Worm (Caenorhabditis elegans) whole organism, L2 larva: Measurements from ENCODE around the gene F47G9.4.

Experiments used
- C34F6.9 ChIP-seq: fragments of 150-350 bp; optimal IDR thresholded peaks from 2 replicates; lab custom pipeline; 2014; ENCODE audit warnings: missing biosample characterization, missing genetic modification characterization
- F13H6.1 ChIP-seq: sonication (generic microtip); optimal IDR thresholded peaks from 2 replicates; lab custom pipeline; 2016; ENCODE audit warnings: missing genetic modification characterization, missing compliant biosample characterization
- R02D3.7 ChIP-seq: fragments of 150-350 bp; optimal IDR thresholded peaks from 2 replicates; lab custom pipeline; 2014; ENCODE audit warnings: missing biosample characterization, missing genetic modification characterization
- Y55F3AM.14 ChIP-seq: fragments of 200-800 bp; sonication (Bioruptor generic); optimal IDR thresholded peaks from 2 replicates; lab custom pipeline; 2018; ENCODE audit warnings: mild to moderate bottlenecking, missing genetic modification characterization, missing compliant biosample characterization
- ZK546.5 ChIP-seq: sonication (generic microtip); optimal IDR thresholded peaks from 2 replicates; lab custom pipeline; 2017; ENCODE audit warnings: missing biosample characterization, missing genetic modification characterization
- alr-1 ChIP-seq: fragments of 150-350 bp; optimal IDR thresholded peaks from 2 replicates; lab custom pipeline; 2014; ENCODE audit warnings: missing biosample characterization, missing genetic modification characterization
- aly-2 ChIP-seq: fragments of 150-350 bp; optimal IDR thresholded peaks from 2 replicates; lab custom pipeline; 2014; ENCODE audit warnings: missing biosample characterization, missing genetic modification characterization
- ama-1 ChIP-seq: fragments of 150-350 bp; optimal IDR thresholded peaks from 2 replicates; lab custom pipeline; 2018; ENCODE audit warnings: inconsistent platforms
- blmp-1 ChIP-seq: sonication (generic microtip); optimal IDR thresholded peaks from 2 replicates; lab custom pipeline; 2017; ENCODE audit warnings: missing genetic modification characterization, mild to moderate bottlenecking, missing compliant biosample characterization, antibody characterized with exemption, moderate library complexity; ENCODE audit not compliant: insufficient read depth
- ceh-16 ChIP-seq: fragments of 150-350 bp; optimal IDR thresholded peaks from 2 replicates; lab custom pipeline; 2014; ENCODE audit warnings: missing biosample characterization, missing genetic modification characterization
- ceh-82 ChIP-seq: fragments of 150-350 bp; optimal IDR thresholded peaks from 2 replicates; lab custom pipeline; 2014; ENCODE audit warnings: missing biosample characterization, missing genetic modification characterization
- crh-2 ChIP-seq: sonication (generic microtip); optimal IDR thresholded peaks from 2 replicates; lab custom pipeline; 2017; ENCODE audit warnings: missing biosample characterization, missing genetic modification characterization
- dmd-4 ChIP-seq: sonication (generic microtip); optimal IDR thresholded peaks from 2 replicates; lab custom pipeline; 2017; ENCODE audit warnings: missing biosample characterization, missing genetic modification characterization
- egl-27 ChIP-seq: sonication (generic microtip); optimal IDR thresholded peaks from 3 replicates; lab custom pipeline; 2017; ENCODE audit warnings: missing biosample characterization, missing genetic modification reagents, missing genetic modification characterization
- elt-3 ChIP-seq: sonication (generic microtip); optimal IDR thresholded peaks from 2 replicates; lab custom pipeline; 2017; ENCODE audit warnings: missing biosample characterization, missing genetic modification characterization
- fos-1 ChIP-seq: fragments of 150-350 bp; optimal IDR thresholded peaks from 2 replicates; lab custom pipeline; 2014; ENCODE audit warnings: missing biosample characterization, missing genetic modification characterization
- gmeb-1 ChIP-seq: fragments of 150-350 bp; optimal IDR thresholded peaks from 2 replicates; lab custom pipeline; 2014; ENCODE audit warnings: missing biosample characterization, missing genetic modification characterization
- lin-11 ChIP-seq: fragments of 150-350 bp; sonication (generic microtip); optimal IDR thresholded peaks from 2 replicates; lab custom pipeline; 2014; ENCODE audit warnings: missing biosample characterization, missing genetic modification characterization, inconsistent platforms, mixed read lengths
- lin-13 ChIP-seq: fragments of 150-350 bp; optimal IDR thresholded peaks from 2 replicates; lab custom pipeline; 2014; ENCODE audit warnings: missing biosample characterization, missing genetic modification reagents, missing genetic modification characterization
- lin-39 ChIP-seq: fragments of 150-350 bp; optimal IDR thresholded peaks from 2 replicates; lab custom pipeline; 2014; ENCODE audit warnings: missing biosample characterization, missing genetic modification reagents, missing genetic modification characterization
- lsy-2 ChIP-seq, 2 experiments: fragments of 150-350 bp in 1 of 2; sonication (generic microtip) in 1 of 2; optimal IDR thresholded peaks; 2 replicates each; lab custom pipeline; 2014 to 2017; ENCODE audit warnings: missing biosample characterization in 2 of 2, missing genetic modification characterization in 2 of 2
- mab-5 ChIP-seq: fragments of 150-350 bp; optimal IDR thresholded peaks from 2 replicates; lab custom pipeline; 2014; ENCODE audit warnings: missing biosample characterization, missing genetic modification characterization
- mbf-1 ChIP-seq: sonication (generic microtip); optimal IDR thresholded peaks from 2 replicates; lab custom pipeline; 2017; ENCODE audit warnings: missing biosample characterization, missing genetic modification characterization
- mdl-1 ChIP-seq, 2 experiments: fragments of 150-350 bp in 1 of 2; sonication (generic microtip) in 1 of 2; optimal IDR thresholded peaks; 2 replicates each; lab custom pipeline; 2017; ENCODE audit warnings: missing biosample characterization in 2 of 2, missing genetic modification characterization in 2 of 2
- nhr-11 ChIP-seq: fragments of 150-350 bp; optimal IDR thresholded peaks from 2 replicates; lab custom pipeline; 2014; ENCODE audit warnings: missing biosample characterization, missing genetic modification characterization
- nhr-12 ChIP-seq: fragments of 150-350 bp; optimal IDR thresholded peaks from 2 replicates; lab custom pipeline; 2014; ENCODE audit warnings: missing biosample characterization, missing genetic modification characterization
- nhr-129 ChIP-seq: fragments of 150-350 bp; optimal IDR thresholded peaks from 2 replicates; lab custom pipeline; 2014; ENCODE audit warnings: missing biosample characterization, missing genetic modification characterization
- nhr-21 ChIP-seq: fragments of 150-350 bp; optimal IDR thresholded peaks from 2 replicates; lab custom pipeline; 2014; ENCODE audit warnings: missing biosample characterization, missing genetic modification characterization
- nhr-23 ChIP-seq: fragments of 150-350 bp; optimal IDR thresholded peaks from 2 replicates; lab custom pipeline; 2014; ENCODE audit warnings: missing biosample characterization, missing genetic modification reagents, missing genetic modification characterization
- nhr-237 ChIP-seq: fragments of 150-350 bp; optimal IDR thresholded peaks from 2 replicates; lab custom pipeline; 2014; ENCODE audit warnings: missing biosample characterization, missing genetic modification characterization
- nhr-25 ChIP-seq: fragments of 150-350 bp; sonication (generic microtip); optimal IDR thresholded peaks from 3 replicates; lab custom pipeline; 2014; ENCODE audit warnings: missing biosample characterization, missing genetic modification characterization
- nhr-6 ChIP-seq: fragments of 150-350 bp; optimal IDR thresholded peaks from 2 replicates; lab custom pipeline; 2014; ENCODE audit warnings: missing biosample characterization, missing genetic modification characterization
- nhr-77 ChIP-seq: fragments of 150-350 bp; optimal IDR thresholded peaks from 2 replicates; lab custom pipeline; 2014; ENCODE audit warnings: missing biosample characterization, missing genetic modification characterization
- peb-1 ChIP-seq: fragments of 150-350 bp; optimal IDR thresholded peaks from 2 replicates; lab custom pipeline; 2014; ENCODE audit warnings: missing biosample characterization, missing genetic modification characterization
- sem-4 ChIP-seq: fragments of 150-350 bp; optimal IDR thresholded peaks from 2 replicates; lab custom pipeline; 2014; ENCODE audit warnings: missing biosample characterization, missing genetic modification reagents, missing genetic modification characterization
- skn-1 ChIP-seq: sonication (generic microtip); optimal IDR thresholded peaks from 2 replicates; lab custom pipeline; 2017; ENCODE audit warnings: missing biosample characterization, missing genetic modification characterization
- sma-3 ChIP-seq: sonication (generic microtip); optimal IDR thresholded peaks from 2 replicates; lab custom pipeline; 2016; ENCODE audit warnings: missing genetic modification reagents, missing genetic modification characterization, missing compliant biosample characterization
- sma-9 ChIP-seq, 2 experiments: fragments of 150-350 bp in 1 of 2; sonication (generic microtip) in 1 of 2; optimal IDR thresholded peaks; 2 replicates each; lab custom pipeline; 2014 to 2016; ENCODE audit warnings: missing genetic modification characterization in 2 of 2, mild to moderate bottlenecking in 1 of 2, missing biosample characterization in 1 of 2, missing compliant biosample characterization in 1 of 2, missing genetic modification reagents in 1 of 2, moderate library complexity in 1 of 2
- snpc-4 ChIP-seq: fragments of 150-350 bp; optimal IDR thresholded peaks from 2 replicates; lab custom pipeline; 2014; ENCODE audit warnings: missing biosample characterization, missing genetic modification characterization
- unc-39 ChIP-seq: fragments of 150-350 bp; optimal IDR thresholded peaks from 2 replicates; lab custom pipeline; 2014; ENCODE audit warnings: missing biosample characterization, missing genetic modification characterization
- unc-55 ChIP-seq: fragments of 150-350 bp; sonication (generic microtip); optimal IDR thresholded peaks from 3 replicates; lab custom pipeline; 2014; ENCODE audit warnings: missing biosample characterization, missing genetic modification reagents, missing genetic modification characterization
- zag-1 ChIP-seq: fragments of 150-350 bp; optimal IDR thresholded peaks from 2 replicates; lab custom pipeline; 2014; ENCODE audit warnings: missing biosample characterization, missing genetic modification characterization
- ztf-11 ChIP-seq: sonication (generic microtip); optimal IDR thresholded peaks from 2 replicates; lab custom pipeline; 2017; ENCODE audit warnings: missing biosample characterization, missing genetic modification characterization
- ztf-4 ChIP-seq: fragments of 150-350 bp; optimal IDR thresholded peaks from 2 replicates; lab custom pipeline; 2014; ENCODE audit warnings: missing biosample characterization, missing genetic modification characterization

The F47G9.4 gene

DNA sequence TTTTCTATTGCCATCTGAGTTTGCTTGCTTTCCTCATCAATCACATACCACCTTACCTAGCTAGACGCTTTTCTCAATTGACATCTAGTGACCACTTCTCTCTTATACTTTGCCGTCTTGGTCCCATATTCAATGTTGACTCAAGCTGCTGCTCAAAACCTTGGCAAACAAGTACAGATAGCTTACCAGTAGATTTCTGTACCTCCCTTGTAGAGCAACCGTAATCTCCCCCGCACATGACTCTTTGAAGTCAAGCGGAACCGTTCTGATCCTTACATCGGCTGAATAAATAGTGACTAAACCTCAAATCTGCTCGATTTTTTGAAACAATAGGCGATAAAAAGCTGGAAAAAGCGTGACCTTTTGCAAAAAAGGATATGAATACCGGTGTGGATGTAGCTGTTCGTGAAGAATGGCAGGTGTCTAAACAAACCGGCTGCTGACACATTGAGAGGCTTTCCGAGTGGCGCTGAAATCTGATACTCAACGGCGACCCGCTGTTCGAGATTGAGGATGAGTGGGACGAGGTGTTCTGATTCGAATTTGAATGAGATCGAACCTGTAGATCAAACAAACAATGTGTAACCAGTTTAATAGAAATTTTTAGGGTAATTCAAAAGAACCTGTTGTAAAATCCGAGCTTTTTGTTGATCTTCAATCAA, 14.3 kb upstream of the F47G9.4 start:
- TF ChIP-seq lsy-2 (tag; optimal IDR thresholded peaks at IDR 0.05; lab: Kevin White, UChicago) (no peak), C34F6.9 (tag; lab: Kevin White, UChicago) (no peak), ceh-16 (tag; lab: Kevin White, UChicago) (no peak), nhr-77 (tag; lab: Kevin White, UChicago) (no peak), skn-1 (tag; lab: Kevin White, UChicago) (no peak), blmp-1 (tag; lab: Kevin White, UChicago) (no peak)

- no peak for TF ChIP-seq alr-1
- no peak for TF ChIP-seq snpc-4 (tag; lab: Kevin White, UChicago)
- TF ChIP-seq nhr-11 (tag; lab: Kevin White, UChicago): no peak
- no peak for TF ChIP-seq egl-27 (tag; lab: Kevin White, UChicago)
- no peak for TF ChIP-seq lin-39 (tag; lab: Kevin White, UChicago)
- TF ChIP-seq nhr-12 (tag; lab: Kevin White, UChicago): no peak
- TF ChIP-seq dmd-4: no peak
- no peak for TF ChIP-seq blmp-1 (tag; lab: Kevin White, UChicago)
- no peak for TF ChIP-seq gmeb-1 (tag; lab: Kevin White, UChicago)
- no peak for TF ChIP-seq unc-55
- TF ChIP-seq nhr-25 (tag; lab: Kevin White, UChicago): no peak
- TF ChIP-seq unc-39 (tag; lab: Kevin White, UChicago): no peak
- no peak for TF ChIP-seq nhr-77 (tag; lab: Kevin White, UChicago)
These were observed 12.6 kb upstream of the F47G9.4 start, which contains the start of gene T02E9.6 for ce11 chrV:11334193-11334592. Gene T02E9.6 (minus strand): TSS chrV:11334293.

DNA sequence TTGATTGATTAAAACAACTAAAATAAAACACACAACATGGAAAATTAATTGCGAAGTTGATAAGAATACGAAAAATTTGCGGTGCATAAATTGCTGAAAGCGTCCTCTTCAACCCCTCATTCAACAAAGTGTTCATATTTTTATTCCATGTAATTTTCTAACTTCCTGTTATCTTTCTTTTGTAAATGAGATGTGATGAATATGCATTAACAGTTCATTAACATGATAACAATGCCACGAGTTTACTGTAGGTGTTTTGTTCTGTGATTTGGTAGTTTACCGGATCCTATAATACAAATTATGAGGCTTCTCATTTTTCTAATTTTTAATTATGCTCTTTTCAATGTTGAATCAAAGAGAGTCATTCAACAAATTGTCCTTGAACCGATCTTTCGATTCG, 7.5 kb upstream of the F47G9.4 start, which contains the start of gene F47G9.6:
Gene F47G9.6 (plus strand): TSS at position 301 of the 400 bp plus-strand sequence.
- TF ChIP-seq peb-1 (no peak), Y55F3AM.14 (GFP tag; lab: Kevin White, UChicago) (no peak), crh-2 (tag; lab: Kevin White, UChicago) (no peak)

DNA sequence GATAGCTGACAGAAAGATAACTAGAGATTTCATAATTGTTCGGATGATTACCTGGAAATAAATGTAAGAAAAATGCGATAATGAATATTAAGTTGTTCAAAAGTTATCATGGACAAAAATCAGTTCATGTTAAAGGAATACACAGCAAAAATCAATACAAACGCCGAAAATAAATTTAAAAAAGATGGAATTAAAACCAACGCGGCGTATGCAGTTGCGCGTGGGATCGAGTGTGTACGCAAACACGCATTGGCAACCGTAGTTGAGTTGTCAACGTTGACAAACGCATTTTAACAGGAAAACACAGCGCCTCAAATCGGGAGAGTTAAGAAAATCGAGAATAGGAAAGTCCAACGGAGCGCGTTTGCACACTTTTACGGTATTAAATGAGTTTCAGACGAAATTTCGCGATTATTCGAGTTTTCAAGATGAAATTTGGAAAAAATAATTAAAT, 5.3 kb upstream of the F47G9.4 start, which contains the start of gene tmed-10:
Gene tmed-10 (minus strand): TSS at position 51 of the 454 bp plus-strand sequence.
- TF ChIP-seq unc-55 (peak; percentile 61), dmd-4 (no peak), ZK546.5 (tag; lab: Kevin White, UChicago) (no peak), lsy-2 (tag; optimal IDR thresholded peaks at IDR 0.05; lab: Kevin White, UChicago) (peak; percentile 66 to 93), lin-39 (tag; lab: Kevin White, UChicago) (no peak), ceh-82 (tag; lab: Kevin White, UChicago) (no peak), ama-1 (no peak), F13H6.1 (peak; percentile 51), snpc-4 (tag; lab: Kevin White, UChicago) (peak; percentile 12), nhr-237 (no peak), zag-1 (peak; percentile 47), nhr-25 (tag; lab: Kevin White, UChicago) (no peak), lin-11 (tag; lab: Kevin White, UChicago) (no peak), lin-13 (peak; percentile 6), nhr-6 (tag; lab: Kevin White, UChicago) (no peak), ceh-16 (tag; lab: Kevin White, UChicago) (no peak), sem-4 (tag; lab: Kevin White, UChicago) (no peak), ztf-11 (tag; lab: Kevin White, UChicago) (no peak), nhr-11 (tag; lab: Kevin White, UChicago) (no peak), mab-5 (tag; lab: Kevin White, UChicago) (no peak), blmp-1 (tag; lab: Kevin White, UChicago) (no peak), nhr-129 (tag; lab: Kevin White, UChicago) (peak; percentile 69), sma-9 (GFP tag; optimal IDR thresholded peaks at IDR 0.05; lab: Kevin White, UChicago) (peak; percentile 63), sma-9 (tag; optimal IDR thresholded peaks at IDR 0.05; lab: Kevin White, UChicago) (no peak), nhr-77 (tag; lab: Kevin White, UChicago) (no peak), mdl-1 (tag; optimal IDR thresholded peaks at IDR 0.05; lab: Kevin White, UChicago) (no peak), R02D3.7 (tag; lab: Kevin White, UChicago) (no peak), egl-27 (tag; lab: Kevin White, UChicago) (no peak), nhr-21 (no peak), C34F6.9 (tag; lab: Kevin White, UChicago) (peak; percentile 77), fos-1 (peak; percentile 33), sma-3 (GFP tag; lab: Kevin White, UChicago) (peak; percentile 54), alr-1 (no peak), ztf-4 (tag; lab: Kevin White, UChicago) (no peak), nhr-23 (tag; lab: Kevin White, UChicago) (no peak), mbf-1 (tag; lab: Kevin White, UChicago) (no peak), peb-1 (no peak), crh-2 (tag; lab: Kevin White, UChicago) (peak; percentile 80), skn-1 (tag; lab: Kevin White, UChicago) (no peak), elt-3 (tag; lab: Kevin White, UChicago) (no peak), aly-2 (no peak)
